Fruit fly (Drosophila melanogaster) whole organism, prepupa: Measurements from ENCODE around the gene CG18558.

Experiments used
- CG10669 ChIP-seq: fragments of 200-800 bp; sonication (Bioruptor generic); optimal IDR thresholded peaks from 3 replicates; lab custom pipeline; 2018; ENCODE audit warnings: missing biosample characterization, mild to moderate bottlenecking, missing genetic modification characterization, moderate library complexity
- CG11294 ChIP-seq: fragments of 200-800 bp; sonication (Bioruptor generic); IDR thresholded peaks from 2 replicates; pipeline ENCODE4 v1.3.6; 2022; ENCODE audit warnings: missing biosample characterization, missing genetic modification characterization
- CG11902 ChIP-seq: fragments of 200-800 bp; sonication (Bioruptor generic); optimal IDR thresholded peaks from 3 replicates; lab custom pipeline; 2016; ENCODE audit warnings: missing biosample characterization, missing genetic modification characterization
- CG15336 ChIP-seq: fragments of 200-800 bp; sonication (Bioruptor generic); IDR thresholded peaks from 2 replicates; pipeline ENCODE4 v1.3.6; 2022; ENCODE audit warnings: missing biosample characterization, missing genetic modification characterization
- CG1621 ChIP-seq: fragments of 200-800 bp; sonication (Bioruptor generic); optimal IDR thresholded peaks from 3 replicates; lab custom pipeline; 2018; ENCODE audit warnings: missing biosample characterization, mild to moderate bottlenecking, missing genetic modification characterization
- CG16779 ChIP-seq: fragments of 200-800 bp; sonication (Bioruptor generic); optimal IDR thresholded peaks from 3 replicates; lab custom pipeline; 2017; ENCODE audit warnings: missing biosample characterization, mild to moderate bottlenecking, missing genetic modification characterization
- CG3032 ChIP-seq: fragments of 200-800 bp; optimal IDR thresholded peaks from 2 replicates; lab custom pipeline; 2019; ENCODE audit warnings: missing biosample characterization, mild to moderate bottlenecking, missing genetic modification characterization, moderate library complexity
- CG3919 ChIP-seq: fragments of 200-800 bp; sonication (Bioruptor generic); optimal IDR thresholded peaks from 3 replicates; lab custom pipeline; 2016; ENCODE audit warnings: missing biosample characterization, missing genetic modification characterization
- CG4318 ChIP-seq: fragments of 200-800 bp; sonication (Bioruptor generic); optimal IDR thresholded peaks from 3 replicates; lab custom pipeline; 2017; ENCODE audit warnings: missing biosample characterization, mild to moderate bottlenecking, missing genetic modification characterization
- CG6276 ChIP-seq: fragments of 200-800 bp; sonication (Bioruptor generic); optimal IDR thresholded peaks from 2 replicates; lab custom pipeline; 2017; ENCODE audit warnings: missing biosample characterization, mild to moderate bottlenecking, missing genetic modification characterization
- CG6792 ChIP-seq: fragments of 200-800 bp; sonication (Bioruptor generic); optimal IDR thresholded peaks from 3 replicates; lab custom pipeline; 2016; ENCODE audit warnings: missing biosample characterization, missing genetic modification characterization
- CG6808 ChIP-seq: fragments of 200-800 bp; sonication (Bioruptor generic); optimal IDR thresholded peaks from 3 replicates; lab custom pipeline; 2017; ENCODE audit warnings: missing biosample characterization, missing genetic modification characterization, mild to moderate bottlenecking, moderate library complexity, missing genetic modification reagents
- CG6854 ChIP-seq: fragments of 200-800 bp; sonication (Bioruptor generic); optimal IDR thresholded peaks from 2 replicates; lab custom pipeline; 2017; ENCODE audit warnings: missing biosample characterization, mild to moderate bottlenecking, missing genetic modification characterization
- CG7368 ChIP-seq: fragments of 200-800 bp; sonication (Bioruptor generic); optimal IDR thresholded peaks from 3 replicates; lab custom pipeline; 2016; ENCODE audit warnings: missing biosample characterization, missing genetic modification characterization
- CG8119 ChIP-seq: fragments of 200-800 bp; sonication (Bioruptor generic); IDR thresholded peaks from 3 replicates; pipeline ENCODE4 v1.3.6; 2022; ENCODE audit warnings: missing biosample characterization, missing genetic modification characterization
- CG9139 ChIP-seq: fragments of 200-800 bp; sonication (Bioruptor generic); optimal IDR thresholded peaks from 3 replicates; lab custom pipeline; 2017; ENCODE audit warnings: missing biosample characterization, mild to moderate bottlenecking, missing genetic modification characterization
- Eip78C ChIP-seq: fragments of 200-800 bp; sonication (Bioruptor generic); peaks from one replicate; lab custom pipeline; 2016; ENCODE audit warnings: missing biosample characterization, missing genetic modification characterization
- Ets21C ChIP-seq: fragments of 200-800 bp; sonication (Bioruptor generic); optimal IDR thresholded peaks from 3 replicates; lab custom pipeline; 2016; ENCODE audit warnings: missing biosample characterization, missing genetic modification characterization
- Ets96B ChIP-seq: fragments of 200-800 bp; optimal IDR thresholded peaks from 2 replicates; lab custom pipeline; 2019; ENCODE audit warnings: missing biosample characterization, mild to moderate bottlenecking, missing genetic modification characterization, moderate library complexity
- Hr38 ChIP-seq: sonication (Bioruptor generic); optimal IDR thresholded peaks from 2 replicates; lab custom pipeline; 2016; ENCODE audit warnings: missing biosample characterization, missing genetic modification characterization
- Hr39 ChIP-seq: fragments of 200-800 bp; sonication (Bioruptor generic); optimal IDR thresholded peaks from 2 replicates; lab custom pipeline; 2016; ENCODE audit warnings: missing biosample characterization, missing genetic modification characterization
- Hr4 ChIP-seq: fragments of 200-800 bp; sonication (Bioruptor generic); optimal IDR thresholded peaks from 3 replicates; lab custom pipeline; 2016; ENCODE audit warnings: missing biosample characterization, missing genetic modification characterization
- Lpt ChIP-seq: fragments of 200-800 bp; sonication (Bioruptor generic); optimal IDR thresholded peaks from 3 replicates; lab custom pipeline; 2016; ENCODE audit warnings: missing biosample characterization, missing genetic modification characterization
- Met ChIP-seq: fragments of 200-800 bp; sonication (Bioruptor generic); optimal IDR thresholded peaks from 3 replicates; lab custom pipeline; 2016; ENCODE audit warnings: missing biosample characterization, missing genetic modification characterization
- OdsH ChIP-seq: fragments of 200-800 bp; sonication (Bioruptor generic); optimal IDR thresholded peaks from 3 replicates; lab custom pipeline; 2016; ENCODE audit warnings: missing biosample characterization, missing genetic modification characterization
- Sox14 ChIP-seq: fragments of 200-800 bp; sonication (Bioruptor generic); optimal IDR thresholded peaks from 3 replicates; lab custom pipeline; 2016; ENCODE audit warnings: missing biosample characterization, missing genetic modification characterization
- Sox15 ChIP-seq: fragments of 200-800 bp; sonication (Bioruptor generic); optimal IDR thresholded peaks from 3 replicates; lab custom pipeline; 2016; ENCODE audit warnings: missing biosample characterization, missing genetic modification characterization
- achi ChIP-seq: fragments of 200-800 bp; sonication (Bioruptor generic); optimal IDR thresholded peaks from 3 replicates; lab custom pipeline; 2016; ENCODE audit warnings: missing biosample characterization, missing genetic modification characterization
- cyc ChIP-seq: fragments of 200-800 bp; sonication (Bioruptor generic); optimal IDR thresholded peaks from 3 replicates; lab custom pipeline; 2016; ENCODE audit warnings: missing biosample characterization, missing genetic modification characterization
- dsx ChIP-seq: fragments of 200-800 bp; optimal IDR thresholded peaks from 3 replicates; lab custom pipeline; 2019; ENCODE audit warnings: missing biosample characterization, mild to moderate bottlenecking, missing genetic modification characterization, moderate library complexity; ENCODE audit not compliant: poor library complexity, severe bottlenecking
- eg ChIP-seq: fragments of 200-800 bp; sonication (Bioruptor generic); IDR thresholded peaks from 3 replicates; pipeline ENCODE4 v1.3.6; 2022; ENCODE audit warnings: missing biosample characterization, missing genetic modification characterization
- fkh ChIP-seq: fragments of 200-800 bp; sonication (Bioruptor generic); optimal IDR thresholded peaks from 3 replicates; lab custom pipeline; 2017; ENCODE audit warnings: missing biosample characterization, mild to moderate bottlenecking, missing genetic modification characterization, moderate library complexity
- net ChIP-seq: fragments of 200-800 bp; sonication (Bioruptor generic); optimal IDR thresholded peaks from 3 replicates; lab custom pipeline; 2016; ENCODE audit warnings: missing biosample characterization, missing genetic modification characterization
- pdm3 ChIP-seq: fragments of 200-800 bp; sonication (Bioruptor generic); optimal IDR thresholded peaks from 3 replicates; lab custom pipeline; 2016; ENCODE audit warnings: missing biosample characterization, missing genetic modification characterization
- spab ChIP-seq: fragments of 200-800 bp; sonication (Bioruptor generic); optimal IDR thresholded peaks from 2 replicates; lab custom pipeline; 2017; ENCODE audit warnings: missing biosample characterization, mild to moderate bottlenecking, missing genetic modification characterization, missing genetic modification reagents
- ss ChIP-seq, 2 experiments: fragments of 200-800 bp; sonication (Bioruptor generic); optimal IDR thresholded peaks; 2 replicates in 1 of 2; 3 replicates in 1 of 2; lab custom pipeline; 2017 to 2018; ENCODE audit warnings: mild to moderate bottlenecking in 2 of 2, missing biosample characterization in 2 of 2, missing genetic modification characterization in 2 of 2, moderate library complexity in 1 of 2
- svp ChIP-seq: fragments of 200-800 bp; sonication (Bioruptor generic); peaks from one replicate; lab custom pipeline; 2016; ENCODE audit warnings: missing biosample characterization, missing genetic modification characterization

The CG18558 gene

dm6 chr2L:2804634-2805311 is 39.5 kb downstream of the CG18558 start, which contains the start of gene daw (continued):
- TF ChIP-seq Sox15 (GFP tag; lab: Kevin White, UChicago) (no peak), fkh (no peak), Met (GFP tag; lab: Kevin White, UChicago) (peak; percentile 38), CG6808 (peak; percentile 81), dsx (peak; percentile 37), CG4318 (GFP tag; lab: Kevin White, UChicago) (no peak), CG11902 (GFP tag; lab: Kevin White, UChicago) (no peak), Ets96B (tag; lab: Kevin White, UChicago) (peak; percentile 49), CG11294 (GFP tag; lab: Robert Waterston, UW) (no peak)
- TF ChIP-seq, all 60 proteins: peak for 39

dm6 chr2L:2802527-2802926 is 41.8 kb downstream of the CG18558 start:
- TF ChIP-seq OdsH (no peak), achi (GFP tag; lab: Kevin White, UChicago) (no peak), CG6792 (GFP tag; lab: Kevin White, UChicago) (no peak), spab (GFP tag; lab: Kevin White, UChicago) (peak; percentile 73), CG3032 (tag; lab: Kevin White, UChicago) (peak; percentile 16), CG8119 (GFP tag; lab: Robert Waterston, UW) (peak; percentile 59; the same call in 2 of the 3 replicates), Ets96B (tag; lab: Kevin White, UChicago) (peak; percentile 33), Lpt (GFP tag; lab: Kevin White, UChicago) (peak; percentile 10), CG1621 (tag; lab: Kevin White, UChicago) (peak; percentile 55), CG3919 (peak; percentile 43), CG15336 (peak; percentile 43), CG16779 (tag; lab: Kevin White, UChicago) (peak; percentile 39), CG9139 (GFP tag; lab: Kevin White, UChicago) (peak; percentile 88), Eip78C (GFP tag; lab: Kevin White, UChicago) (peak; percentile 76), CG6808 (peak; percentile 84), net (GFP tag; lab: Kevin White, UChicago) (peak; percentile 38), CG7368 (GFP tag; lab: Kevin White, UChicago) (peak; percentile 33), Hr4 (GFP tag; lab: Kevin White, UChicago) (peak; percentile 3), pdm3 (GFP tag; lab: Kevin White, UChicago) (no peak), CG6854 (GFP tag; lab: Kevin White, UChicago) (peak; percentile 32), eg (0 out of 3 replicates have a peak, but pooled peaks have one; percentile 37), Ets21C (GFP tag; lab: Kevin White, UChicago) (no peak), ss (GFP tag; optimal IDR thresholded peaks at IDR 0.05; lab: Kevin White, UChicago) (peak; percentile 90 to 91), CG10669 (peak; percentile 57), Hr39 (GFP tag; lab: Kevin White, UChicago) (no peak), CG6276 (GFP tag; lab: Kevin White, UChicago) (peak; percentile 88), Hr38 (peak; percentile 27), svp (GFP tag; lab: Kevin White, UChicago) (peak; percentile 10), cyc (GFP tag; lab: Kevin White, UChicago) (no peak)

dm6 chr2L:2800956-2801776 is 43.1 kb downstream of the CG18558 start:
- TF ChIP-seq Sox14 (GFP tag; lab: Kevin White, UChicago), result no peak
- peak; percentile 91 for TF ChIP-seq svp (GFP tag; lab: Kevin White, UChicago)
